Fruit fly (Drosophila melanogaster): ENCODE data around the gene SLIRP1.

Gene SLIRP1

dm6 chrX:21323933-21324688, 5.0 kb upstream of the SLIRP1 start, which contains the start of the genes Dd and CG1486 (continued):
- TF ChIP-seq stc (GFP tag; IDR thresholded peaks at IDR 0.05) (no peak), btn (GFP tag; optimal IDR thresholded peaks at IDR 0.05) (no peak), Ssrp (tag; optimal IDR thresholded peaks at IDR 0.05) (no peak), h (optimal IDR thresholded peaks at IDR 0.05) (no peak), CG11456 (GFP tag; IDR thresholded peaks at IDR 0.05) (no peak), Awh (GFP tag; IDR thresholded peaks at IDR 0.05) (no peak), CG8290 (GFP tag; optimal IDR thresholded peaks at IDR 0.05) (no peak), CG8290 (tag; optimal IDR thresholded peaks at IDR 0.05) (no peak), dm (GFP tag; optimal IDR thresholded peaks at IDR 0.05) (peak; percentile 53), z (GFP tag; IDR thresholded peaks at IDR 0.05) (no peak), Dip2 (GFP tag; IDR thresholded peaks at IDR 0.05) (no peak), Trl (optimal IDR thresholded peaks at IDR 0.05) (peak in 1 of 2 experiments; percentile 39), Trl (GFP tag; optimal IDR thresholded peaks at IDR 0.05) (no peak), sc (optimal IDR thresholded peaks at IDR 0.05) (no peak), sc (GFP tag; optimal IDR thresholded peaks at IDR 0.05) (no peak), HLH54F (GFP tag; optimal IDR thresholded peaks at IDR 0.05) (no peak), pum (GFP tag; optimal IDR thresholded peaks at IDR 0.05) (no peak), usp (GFP tag; optimal IDR thresholded peaks at IDR 0.05) (no peak), CG4424 (GFP tag; optimal IDR thresholded peaks at IDR 0.05) (peak; percentile 3), CG12155 (GFP tag; optimal IDR thresholded peaks at IDR 0.05) (peak; percentile 67), vvl (GFP tag; IDR thresholded peaks at IDR 0.05) (no peak), Xbp1 (GFP tag; optimal IDR thresholded peaks at IDR 0.05) (peak; percentile 29), toy (GFP tag; IDR thresholded peaks at IDR 0.05) (no peak), CoRest (tag; optimal IDR thresholded peaks at IDR 0.05) (peak; percentile 37), Pdp1 (GFP tag; optimal IDR thresholded peaks at IDR 0.05) (peak in 1 of 2 experiments; percentile 73), Scr (GFP tag; IDR thresholded peaks at IDR 0.05; ENCODE audit: partially characterized antibody) (peak; percentile 91), Hand (GFP tag; optimal IDR thresholded peaks at IDR 0.05) (no peak), gce (GFP tag; IDR thresholded peaks at IDR 0.05) (no peak), nau (GFP tag; optimal IDR thresholded peaks at IDR 0.05) (no peak), Dp (GFP tag; optimal IDR thresholded peaks at IDR 0.05) (peak; percentile 22), CG16815 (GFP tag; optimal IDR thresholded peaks at IDR 0.05) (no peak), Lpt (GFP tag; optimal IDR thresholded peaks at IDR 0.05) (no peak), Blimp-1 (GFP tag; optimal IDR thresholded peaks at IDR 0.05) (no peak), CG31441 (GFP tag; IDR thresholded peaks at IDR 0.05) (no peak), jumu (GFP tag; optimal IDR thresholded peaks at IDR 0.05) (peak; percentile 30), CG6683 (GFP tag; optimal IDR thresholded peaks at IDR 0.05) (no peak), twi (tag; optimal IDR thresholded peaks at IDR 0.05) (peak; percentile 19), CG13775 (GFP tag; optimal IDR thresholded peaks at IDR 0.05) (no peak), ase (GFP tag; IDR thresholded peaks at IDR 0.05) (no peak), Bgb (GFP tag; IDR thresholded peaks at IDR 0.05; ENCODE audit: partially characterized antibody) (peak; percentile 88), gt (GFP tag; IDR thresholded peaks at IDR 0.05) (no peak), bbx (GFP tag; IDR thresholded peaks at IDR 0.05; ENCODE audit: partially characterized antibody) (peak; percentile 89), Dad (GFP tag; optimal IDR thresholded peaks at IDR 0.05) (no peak), CG4328 (GFP tag; optimal IDR thresholded peaks at IDR 0.05) (no peak), slbo (GFP tag; IDR thresholded peaks at IDR 0.05) (peak; percentile 7; the same call in 1 of the 2 replicates), CG13424 (tag; optimal IDR thresholded peaks at IDR 0.05) (no peak), gcm (GFP tag; optimal IDR thresholded peaks at IDR 0.05) (no peak), Antp (GFP tag; optimal IDR thresholded peaks at IDR 0.05) (peak; percentile 6), hb (GFP tag; IDR thresholded peaks at IDR 0.05; ENCODE audit: partially characterized antibody) (peak; percentile 90), CG17361 (GFP tag; IDR thresholded peaks at IDR 0.05) (no peak), eve (GFP tag; optimal IDR thresholded peaks at IDR 0.05) (no peak), CG12071 (GFP tag; optimal IDR thresholded peaks at IDR 0.05) (no peak)

Data from whole organism, embryonic.